Fruit fly (Drosophila melanogaster) whole organism, pupa: ENCODE measurements around the gene hbt.

ENCODE experiments used
- CG12605 ChIP-seq: fragments of 200-800 bp; sonication (Bioruptor generic); IDR thresholded peaks from 2 replicates; pipeline ENCODE4 v1.3.6; 2022; ENCODE audit warnings: missing biosample characterization, missing genetic modification characterization
- CG13204 ChIP-seq: fragments of 200-800 bp; sonication (Bioruptor generic); optimal IDR thresholded peaks from 2 replicates; lab custom pipeline; 2018; ENCODE audit warnings: missing biosample characterization, mild to moderate bottlenecking, missing genetic modification characterization, moderate library complexity
- CG15710 ChIP-seq: fragments of 200-800 bp; sonication (Bioruptor generic); optimal IDR thresholded peaks from 2 replicates; lab custom pipeline; 2018; ENCODE audit warnings: missing biosample characterization, mild to moderate bottlenecking, missing genetic modification characterization, moderate library complexity
- CG32121 ChIP-seq: fragments of 200-800 bp; sonication (Bioruptor generic); IDR thresholded peaks from 2 replicates; pipeline ENCODE4 v1.3.6; 2022; ENCODE audit warnings: missing biosample characterization, missing genetic modification characterization
- CG4496 ChIP-seq: fragments of 200-800 bp; sonication (Bioruptor generic); IDR thresholded peaks from 3 replicates; pipeline ENCODE4 v1.3.6; 2022; ENCODE audit warnings: missing biosample characterization, missing genetic modification characterization
- CG8301 ChIP-seq: fragments of 200-800 bp; sonication (Bioruptor generic); optimal IDR thresholded peaks from 2 replicates; lab custom pipeline; 2018; ENCODE audit warnings: missing biosample characterization, mild to moderate bottlenecking, missing genetic modification characterization
- CG9948 ChIP-seq: fragments of 200-800 bp; sonication (Bioruptor generic); optimal IDR thresholded peaks from 2 replicates; lab custom pipeline; 2018; ENCODE audit warnings: missing biosample characterization, mild to moderate bottlenecking, missing genetic modification characterization, moderate library complexity
- D1 ChIP-seq: fragments of 200-800 bp; sonication (Bioruptor generic); optimal IDR thresholded peaks from 2 replicates; lab custom pipeline; 2018; ENCODE audit warnings: missing biosample characterization, mild to moderate bottlenecking, missing genetic modification characterization, moderate library complexity
- EcR ChIP-seq: fragments of 200-800 bp; sonication (Bioruptor generic); optimal IDR thresholded peaks from 3 replicates; lab custom pipeline; 2019; ENCODE audit warnings: missing biosample characterization, missing genetic modification characterization, mild to moderate bottlenecking, moderate library complexity, missing genetic modification reagents
- Pif1A ChIP-seq: fragments of 200-800 bp; sonication (Bioruptor generic); optimal IDR thresholded peaks from 3 replicates; lab custom pipeline; 2016; ENCODE audit warnings: missing biosample characterization, missing genetic modification characterization
- Snoo ChIP-seq: fragments of 200-800 bp; sonication (Bioruptor generic); optimal IDR thresholded peaks from 3 replicates; lab custom pipeline; 2017; ENCODE audit warnings: missing biosample characterization, mild to moderate bottlenecking, missing genetic modification characterization, inconsistent platforms
- fd96Ca ChIP-seq: fragments of 200-800 bp; sonication (Bioruptor generic); IDR thresholded peaks from 3 replicates; pipeline ENCODE4 v1.3.6; 2022; ENCODE audit warnings: missing biosample characterization, missing genetic modification characterization
- gl ChIP-seq: fragments of 200-800 bp; sonication (Bioruptor generic); optimal IDR thresholded peaks from 2 replicates; lab custom pipeline; 2018; ENCODE audit warnings: missing biosample characterization, mild to moderate bottlenecking, missing genetic modification characterization
- rn ChIP-seq: fragments of 200-800 bp; sonication (Bioruptor generic); IDR thresholded peaks from 2 replicates; pipeline ENCODE4 v1.3.6; 2022; ENCODE audit warnings: missing biosample characterization, missing genetic modification characterization

dm6 chr2L:13265776-13266175 lies 65.1 kb downstream of the hbt start, which contains the start of gene CG31848:
- TF ChIP-seq D1, result no peak
- no peak for TF ChIP-seq fd96Ca (GFP tag; lab: Robert Waterston, UW)
- no peak for TF ChIP-seq CG4496 (GFP tag; lab: Robert Waterston, UW)
- no peak for TF ChIP-seq Pif1A (GFP tag; lab: Kevin White, UChicago)
- no peak for TF ChIP-seq rn (GFP tag; lab: Robert Waterston, UW)
- TF ChIP-seq Snoo (tag; lab: Kevin White, UChicago), result no peak
- TF ChIP-seq gl (tag; lab: Kevin White, UChicago), result no peak
- TF ChIP-seq CG8301, result no peak
- no peak for TF ChIP-seq CG12605
- no peak for TF ChIP-seq CG15710 (tag; lab: Kevin White, UChicago)
- no peak for TF ChIP-seq EcR (GFP tag; lab: Kevin White, UChicago)
- no peak for TF ChIP-seq CG13204 (GFP tag; lab: Kevin White, UChicago)
- TF ChIP-seq CG9948 (tag; lab: Kevin White, UChicago), result no peak
- no peak for TF ChIP-seq CG32121 (GFP tag; lab: Robert Waterston, UW)
